Fruit fly (Drosophila melanogaster) whole organism, embryonic: ENCODE data around the gene CG10863.
A peak's percentile ranks its signal among the peaks of the same experiment; 100 is the strongest.

Source experiments
- CG10147 ChIP-seq: fragments of 200-800 bp; sonication (Bioruptor generic); optimal IDR thresholded peaks from 2 replicates; lab custom pipeline; 2019; ENCODE audit warnings: missing biosample characterization, mild to moderate bottlenecking, missing genetic modification characterization, moderate library complexity
- CG10321 ChIP-seq: fragments of 200-800 bp; sonication (Bioruptor generic); IDR thresholded peaks from 2 replicates; pipeline ENCODE4 v1.3.6; 2022; ENCODE audit warnings: missing biosample characterization, missing genetic modification characterization
- CG11085 ChIP-seq: fragments of 200-800 bp; sonication (Bioruptor generic); IDR thresholded peaks from 2 replicates; pipeline ENCODE4 v1.3.6; 2022; ENCODE audit warnings: missing biosample characterization, missing genetic modification characterization
- CG11723 ChIP-seq: fragments of 200-800 bp; sonication (Bioruptor generic); optimal IDR thresholded peaks from 2 replicates; lab custom pipeline; 2017; ENCODE audit warnings: missing biosample characterization, mild to moderate bottlenecking, missing genetic modification characterization
- CG13296 ChIP-seq: fragments of 200-800 bp; sonication (Bioruptor generic); optimal IDR thresholded peaks from 3 replicates; lab custom pipeline; 2018; ENCODE audit warnings: missing biosample characterization, mild to moderate bottlenecking, missing genetic modification characterization
- CG13424 ChIP-seq: fragments of 200-800 bp; sonication (Bioruptor generic); optimal IDR thresholded peaks from 2 replicates; lab custom pipeline; 2019; ENCODE audit warnings: missing biosample characterization, mild to moderate bottlenecking, missing genetic modification characterization, moderate library complexity
- CG14710 ChIP-seq: fragments of 200-800 bp; sonication (Bioruptor generic); optimal IDR thresholded peaks from 3 replicates; lab custom pipeline; 2019; ENCODE audit warnings: missing biosample characterization, mild to moderate bottlenecking, missing genetic modification characterization, moderate library complexity
- CG14860 ChIP-seq: fragments of 200-800 bp; sonication (Bioruptor generic); IDR thresholded peaks from 3 replicates; pipeline ENCODE4 v1.3.6; 2022; ENCODE audit warnings: missing biosample characterization, missing genetic modification characterization; ENCODE audit not compliant: partially characterized antibody
- CG17612 ChIP-seq: fragments of 200-800 bp; sonication (Bioruptor generic); IDR thresholded peaks from 2 replicates; pipeline ENCODE4 v1.3.6; 2022; ENCODE audit warnings: missing biosample characterization, missing genetic modification characterization
- CG18476 ChIP-seq: fragments of 200-800 bp; sonication (Bioruptor generic); optimal IDR thresholded peaks from 2 replicates; lab custom pipeline; 2016; ENCODE audit warnings: missing biosample characterization, mild to moderate bottlenecking, missing genetic modification characterization
- CG18599 ChIP-seq: fragments of 200-800 bp; sonication (Bioruptor generic); optimal IDR thresholded peaks from 3 replicates; lab custom pipeline; 2017; ENCODE audit warnings: missing biosample characterization, missing genetic modification characterization, mild to moderate bottlenecking, moderate library complexity, missing genetic modification reagents
- CG3065 ChIP-seq: fragments of 200-800 bp; sonication (Bioruptor generic); optimal IDR thresholded peaks from 2 replicates; lab custom pipeline; 2016; ENCODE audit warnings: missing biosample characterization, missing genetic modification characterization
- CG3281 ChIP-seq: fragments of 200-800 bp; sonication (Bioruptor generic); optimal IDR thresholded peaks from 3 replicates; lab custom pipeline; 2017; ENCODE audit warnings: missing biosample characterization, mild to moderate bottlenecking, missing genetic modification characterization
- CG34422 ChIP-seq: fragments of 200-800 bp; sonication (Bioruptor generic); IDR thresholded peaks from 3 replicates; pipeline ENCODE4 v1.3.6; 2022; ENCODE audit warnings: missing biosample characterization, missing genetic modification characterization
- CG42726 ChIP-seq: fragments of 200-800 bp; sonication (Bioruptor generic); IDR thresholded peaks from 2 replicates; pipeline ENCODE4 v1.3.6; 2022; ENCODE audit warnings: missing biosample characterization, missing genetic modification characterization; ENCODE audit not compliant: partially characterized antibody
- CG8290 ChIP-seq, 3 experiments: fragments of 200-800 bp; sonication (Bioruptor generic); optimal IDR thresholded peaks; 2 replicates each; lab custom pipeline; 2016 to 2019; ENCODE audit warnings: missing biosample characterization in 3 of 3, missing genetic modification characterization in 3 of 3, mild to moderate bottlenecking in 2 of 3, moderate library complexity in 1 of 3
- CG8388 ChIP-seq: fragments of 200-800 bp; sonication (Bioruptor generic); optimal IDR thresholded peaks from 2 replicates; lab custom pipeline; 2019; ENCODE audit warnings: missing biosample characterization, mild to moderate bottlenecking, missing genetic modification characterization, moderate library complexity
- CG8944 ChIP-seq: fragments of 200-800 bp; sonication (Bioruptor generic); optimal IDR thresholded peaks from 3 replicates; lab custom pipeline; 2016; ENCODE audit warnings: missing biosample characterization, missing genetic modification characterization
- Deaf1 ChIP-seq: fragments of 200-800 bp; optimal IDR thresholded peaks from 3 replicates; lab custom pipeline; 2019; ENCODE audit warnings: missing biosample characterization, mild to moderate bottlenecking, missing genetic modification characterization, moderate library complexity
- Dek ChIP-seq: fragments of 200-800 bp; sonication (Bioruptor generic); optimal IDR thresholded peaks from 3 replicates; lab custom pipeline; 2019; ENCODE audit warnings: missing biosample characterization, mild to moderate bottlenecking, missing genetic modification characterization, moderate library complexity
- Elba2 ChIP-seq: fragments of 200-800 bp; sonication (Bioruptor generic); optimal IDR thresholded peaks from 3 replicates; lab custom pipeline; 2016; ENCODE audit warnings: missing biosample characterization, missing genetic modification characterization
- Gsc ChIP-seq: fragments of 200-800 bp; sonication (Bioruptor generic); IDR thresholded peaks from 2 replicates; pipeline ENCODE4 v1.3.6; 2022; ENCODE audit warnings: missing biosample characterization, missing genetic modification characterization
- H2.0 ChIP-seq: fragments of 200-800 bp; sonication (Bioruptor generic); IDR thresholded peaks from 2 replicates; pipeline ENCODE4 v1.3.6; 2022; ENCODE audit warnings: missing biosample characterization, missing genetic modification characterization
- Hr3 ChIP-seq: fragments of 200-800 bp; sonication (Bioruptor generic); optimal IDR thresholded peaks from 3 replicates; lab custom pipeline; 2016; ENCODE audit warnings: missing biosample characterization, missing genetic modification characterization
- Max ChIP-seq: fragments of 200-800 bp; sonication (Bioruptor generic); optimal IDR thresholded peaks from 2 replicates; lab custom pipeline; 2016; ENCODE audit warnings: missing biosample characterization, mild to moderate bottlenecking, missing genetic modification characterization
- Med ChIP-seq: fragments of 200-800 bp; sonication (Bioruptor generic); peaks from one replicate; lab custom pipeline; 2016; ENCODE audit warnings: missing biosample characterization, missing genetic modification characterization, mild to moderate bottlenecking, inconsistent platforms, moderate library complexity
- Meics ChIP-seq: fragments of 200-800 bp; sonication (Bioruptor generic); optimal IDR thresholded peaks from 2 replicates; lab custom pipeline; 2017; ENCODE audit warnings: missing biosample characterization, mild to moderate bottlenecking, missing genetic modification characterization
- Nf-YB ChIP-seq: fragments of 200-800 bp; sonication (Bioruptor generic); optimal IDR thresholded peaks from 3 replicates; lab custom pipeline; 2019; ENCODE audit warnings: missing biosample characterization, mild to moderate bottlenecking, missing genetic modification characterization, moderate library complexity
- Optix ChIP-seq: fragments of 200-800 bp; sonication (Bioruptor generic); IDR thresholded peaks from 3 replicates; pipeline ENCODE4 v1.3.6; 2022; ENCODE audit warnings: missing biosample characterization, missing genetic modification characterization
- Xbp1 ChIP-seq: fragments of 200-800 bp; sonication (Bioruptor generic); optimal IDR thresholded peaks from 3 replicates; lab custom pipeline; 2016; ENCODE audit warnings: missing biosample characterization, mild to moderate bottlenecking, missing genetic modification characterization
- Xrp1 ChIP-seq: fragments of 200-800 bp; sonication (Bioruptor generic); IDR thresholded peaks from 2 replicates; pipeline ENCODE4 v1.3.6; 2022; ENCODE audit warnings: missing biosample characterization, missing genetic modification characterization
- amos ChIP-seq: fragments of 200-800 bp; sonication (Bioruptor generic); IDR thresholded peaks from 2 replicates; pipeline ENCODE4 v1.3.6; 2022; ENCODE audit warnings: missing biosample characterization, missing genetic modification characterization; ENCODE audit not compliant: partially characterized antibody
- ara ChIP-seq: fragments of 200-800 bp; sonication (Bioruptor generic); IDR thresholded peaks from 2 replicates; pipeline ENCODE4 v1.3.6; 2022; ENCODE audit warnings: missing biosample characterization, missing genetic modification characterization
- bigmax ChIP-seq: fragments of 200-800 bp; sonication (Bioruptor generic); optimal IDR thresholded peaks from 2 replicates; lab custom pipeline; 2018; ENCODE audit warnings: missing biosample characterization, mild to moderate bottlenecking, missing genetic modification characterization
- ci ChIP-seq: fragments of 200-800 bp; sonication (Bioruptor generic); IDR thresholded peaks from 3 replicates; pipeline ENCODE4 v1.3.6; 2022; ENCODE audit warnings: missing biosample characterization, missing genetic modification characterization
- dm ChIP-seq: fragments of 200-800 bp; sonication (Bioruptor generic); optimal IDR thresholded peaks from 3 replicates; lab custom pipeline; 2016; ENCODE audit warnings: missing biosample characterization, missing genetic modification characterization
- hkb ChIP-seq, 2 experiments: fragments of 200-800 bp in 1 of 2; fragments of >200 bp in 1 of 2; sonication (Bioruptor generic) in 1 of 2; IDR thresholded peaks in 1 of 2; optimal IDR thresholded peaks in 1 of 2; 2 replicates each; pipeline versions ENCODE4 v1.3.6 to Lab custom; 2017 to 2022; ENCODE audit warnings: missing biosample characterization in 1 of 2, missing genetic modification characterization in 1 of 2
- jing ChIP-seq: fragments of 200-800 bp; sonication (Bioruptor generic); optimal IDR thresholded peaks from 2 replicates; lab custom pipeline; 2018; ENCODE audit warnings: missing biosample characterization, mild to moderate bottlenecking, missing genetic modification characterization
- lilli ChIP-seq: fragments of 200-800 bp; sonication (Bioruptor generic); optimal IDR thresholded peaks from 3 replicates; lab custom pipeline; 2016; ENCODE audit warnings: missing biosample characterization, missing genetic modification characterization
- mirr ChIP-seq: fragments of 200-800 bp; sonication (Bioruptor generic); optimal IDR thresholded peaks from 3 replicates; lab custom pipeline; 2018; ENCODE audit warnings: missing biosample characterization, mild to moderate bottlenecking, missing genetic modification characterization
- nom ChIP-seq: fragments of 200-800 bp; sonication (Bioruptor generic); optimal IDR thresholded peaks from 2 replicates; lab custom pipeline; 2017; ENCODE audit warnings: missing biosample characterization, missing genetic modification characterization, mild to moderate bottlenecking, moderate library complexity, missing genetic modification reagents
- odd ChIP-seq: fragments of 200-800 bp; sonication (Bioruptor generic); optimal IDR thresholded peaks from 2 replicates; lab custom pipeline; 2017; ENCODE audit warnings: missing biosample characterization, mild to moderate bottlenecking, missing genetic modification characterization
- pan ChIP-seq, 4 experiments: fragments of >200 bp in 3 of 4; fragments of 200-800 bp in 1 of 4; sonication (Bioruptor generic) in 1 of 4; optimal IDR thresholded peaks in 3 of 4; IDR thresholded peaks in 1 of 4; 2 replicates each; pipeline versions ENCODE4 v1.3.6 to Lab custom; 2017 to 2022; ENCODE audit warnings: missing biosample characterization in 2 of 4, missing genetic modification characterization in 2 of 4, mixed read lengths in 1 of 4
- ranshi ChIP-seq: fragments of 200-800 bp; sonication (Bioruptor generic); IDR thresholded peaks from 2 replicates; pipeline ENCODE4 v1.3.6; 2022; ENCODE audit warnings: missing biosample characterization, missing genetic modification characterization
- sd ChIP-seq: fragments of 200-800 bp; sonication (Bioruptor generic); optimal IDR thresholded peaks from 3 replicates; lab custom pipeline; 2018; ENCODE audit warnings: missing biosample characterization, mild to moderate bottlenecking, missing genetic modification characterization, moderate library complexity
- sens ChIP-seq: fragments of 200-800 bp; sonication (Bioruptor generic); peaks from one replicate; lab custom pipeline; 2016; ENCODE audit warnings: missing biosample characterization, missing genetic modification characterization
- sens-2 ChIP-seq: fragments of 200-800 bp; sonication (Bioruptor generic); IDR thresholded peaks from 2 replicates; pipeline ENCODE4 v1.3.6; 2022; ENCODE audit warnings: missing biosample characterization, missing genetic modification characterization
- seq ChIP-seq: fragments of 200-800 bp; sonication (Bioruptor generic); IDR thresholded peaks from 2 replicates; pipeline ENCODE4 v1.3.6; 2022; ENCODE audit warnings: missing biosample characterization, missing genetic modification characterization

Gene CG10863

DNA sequence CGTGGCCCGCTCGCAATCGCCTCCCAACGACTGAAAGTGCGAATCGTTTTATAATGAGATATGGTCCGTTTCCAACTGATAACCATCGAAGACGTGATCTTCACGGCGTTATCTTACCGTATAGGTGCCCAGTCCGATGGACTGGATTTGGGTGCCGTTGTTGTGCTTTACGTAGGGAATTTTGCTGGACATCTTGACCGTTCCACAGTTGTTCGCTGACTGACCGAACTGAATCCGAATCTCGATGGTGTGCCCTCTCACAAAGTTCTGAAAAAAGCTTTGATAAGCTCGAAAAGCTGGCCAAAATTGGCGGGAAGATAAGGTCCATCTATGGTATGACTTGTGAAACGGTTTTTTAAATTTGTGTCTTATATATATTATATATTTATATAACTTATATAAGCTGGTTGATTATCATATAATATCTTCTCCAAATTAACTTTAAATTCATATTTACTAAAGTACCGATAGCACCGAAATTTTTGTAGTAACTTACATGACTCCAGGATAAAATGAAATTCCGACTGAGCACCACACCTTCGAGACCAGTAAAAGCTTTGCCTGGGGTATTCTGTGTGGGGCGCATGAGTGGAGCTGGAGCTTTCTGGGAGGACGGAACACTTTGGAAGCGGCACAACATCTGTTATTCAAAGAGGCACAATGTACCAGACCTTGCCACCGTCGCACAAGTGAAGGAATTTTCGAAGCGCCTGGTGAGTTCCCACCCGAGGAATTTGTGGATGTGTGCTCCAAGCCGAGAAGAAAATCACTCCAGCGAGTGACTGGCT is at the start of gene CG10863, which contains the start of gene CG14982 (continued):
- no peak for TF ChIP-seq nom (GFP tag; lab: Kevin White, UChicago)
- TF ChIP-seq lilli = no peak
- TF ChIP-seq CG18599 (GFP tag; lab: Kevin White, UChicago) = peak; percentile 51
- no peak for TF ChIP-seq CG11723
- no peak for TF ChIP-seq Xbp1 (GFP tag; lab: Kevin White, UChicago)
- no peak for TF ChIP-seq CG17612 (GFP tag; lab: Robert Waterston, UW)
- no peak for TF ChIP-seq sens-2 (GFP tag; lab: Robert Waterston, UW)
- no peak for TF ChIP-seq H2.0 (GFP tag; lab: Robert Waterston, UW)
- no peak for TF ChIP-seq CG8388 (GFP tag; lab: Kevin White, UChicago)
- TF ChIP-seq CG18476 (GFP tag; lab: Kevin White, UChicago) = no peak
- peak; percentile 83 for TF ChIP-seq Med (GFP tag; lab: Kevin White, UChicago)
- TF ChIP-seq Gsc (GFP tag; lab: Robert Waterston, UW) = no peak
- no peak for TF ChIP-seq Optix (GFP tag; lab: Robert Waterston, UW)
- no peak for TF ChIP-seq CG11085 (GFP tag; lab: Robert Waterston, UW)
- TF ChIP-seq CG34422 (GFP tag; lab: Robert Waterston, UW) = no peak
- no peak for TF ChIP-seq CG14710 (tag; lab: Kevin White, UChicago)
- no peak for TF ChIP-seq CG13424 (tag; lab: Kevin White, UChicago)
- no peak for TF ChIP-seq CG42726 (GFP tag; lab: Robert Waterston, UW)
- peak; percentile 7 for TF ChIP-seq CG13296 (GFP tag; lab: Kevin White, UChicago)
- no peak for TF ChIP-seq ranshi (GFP tag; lab: Robert Waterston, UW)
- no peak for TF ChIP-seq Meics (GFP tag; lab: Kevin White, UChicago)
- no peak for TF ChIP-seq ci (GFP tag; lab: Robert Waterston, UW)
- no peak for TF ChIP-seq Xrp1 (GFP tag; lab: Robert Waterston, UW)
- TF ChIP-seq CG14860 (GFP tag; lab: Robert Waterston, UW) = no peak
- TF ChIP-seq amos = peak; percentile 29; the same call in 1 of the 2 replicates
- peak; percentile 1 for TF ChIP-seq CG3281
- no peak for TF ChIP-seq Nf-YB (GFP tag; lab: Kevin White, UChicago)
- no peak for TF ChIP-seq Max (GFP tag; lab: Kevin White, UChicago)
- TF ChIP-seq Hr3 (GFP tag; lab: Kevin White, UChicago) = no peak
- no peak for TF ChIP-seq sens (GFP tag; lab: Kevin White, UChicago)
- TF ChIP-seq CG10147 = no peak
- no peak for TF ChIP-seq CG8290 (GFP tag; optimal IDR thresholded peaks at IDR 0.05; lab: Kevin White, UChicago)
- TF ChIP-seq CG8290 (tag; optimal IDR thresholded peaks at IDR 0.05; lab: Kevin White, UChicago) = peak in 1 of 2 experiments; percentile 66
- TF ChIP-seq ara = no peak
- TF ChIP-seq CG3065 = no peak
- TF ChIP-seq CG8944 (GFP tag; lab: Kevin White, UChicago) = no peak
- no peak for TF ChIP-seq hkb (optimal IDR thresholded peaks at IDR 0.05; lab: Kevin White, UChicago)
- TF ChIP-seq hkb (GFP tag; IDR thresholded peaks at IDR 0.05; lab: Robert Waterston, UW) = no peak
- no peak for TF ChIP-seq jing
- TF ChIP-seq seq (GFP tag; lab: Robert Waterston, UW) = no peak
- TF ChIP-seq odd (GFP tag; lab: Kevin White, UChicago) = no peak
- no peak for TF ChIP-seq Elba2
- TF ChIP-seq Dek (tag; lab: Kevin White, UChicago) = no peak
- TF ChIP-seq dm = no peak
- TF ChIP-seq CG10321 (GFP tag; lab: Robert Waterston, UW) = no peak
- peak; percentile 90 for TF ChIP-seq Deaf1 (tag; lab: Kevin White, UChicago)
- peak; percentile 3 for TF ChIP-seq sd (tag; lab: Kevin White, UChicago)
- TF ChIP-seq pan (optimal IDR thresholded peaks at IDR 0.05; lab: Kevin White, UChicago) = no peak
- TF ChIP-seq pan (GFP tag; optimal IDR thresholded peaks at IDR 0.05 in 1 of 2, IDR thresholded peaks at IDR 0.05 in 1 of 2) = no peak
- peak; percentile 29 for TF ChIP-seq mirr
- TF ChIP-seq bigmax (GFP tag; lab: Kevin White, UChicago) = no peak
